Worm (Caenorhabditis elegans) whole organism, midembryonic: ENCODE measurements around the gene T13C2.3.
"Not testable (repeated sequence)": the region's sequence is repeated elsewhere in the genome, so short reads cannot be mapped to it uniquely, and the experiment has no call there.

Experiments
- T22C8.4 ChIP-seq: fragments of 200-800 bp; sonication (Bioruptor generic); IDR thresholded peaks from 2 replicates; pipeline ENCODE4 v1.3.6; 2022; ENCODE audit warnings: missing genetic modification characterization, missing compliant biosample characterization
- cog-1 ChIP-seq: sonication (generic microtip); optimal IDR thresholded peaks from 2 replicates; lab custom pipeline; 2016; ENCODE audit warnings: missing genetic modification characterization, missing compliant biosample characterization
- flt-1 ChIP-seq: fragments of 200-800 bp; sonication (Bioruptor generic); IDR thresholded peaks from 2 replicates; pipeline ENCODE4 v1.3.6; 2022; ENCODE audit warnings: missing genetic modification characterization, missing compliant biosample characterization
- klf-2 ChIP-seq: fragments of 200-800 bp; sonication (Bioruptor generic); conservative IDR thresholded peaks from 2 replicates; pipeline ENCODE4 v1.3.6; 2022; ENCODE audit warnings: missing genetic modification reagents, missing genetic modification characterization, missing compliant biosample characterization
- med-1 ChIP-seq: sonication (generic microtip); optimal IDR thresholded peaks from 2 replicates; lab custom pipeline; 2017; ENCODE audit warnings: missing genetic modification characterization, mild to moderate bottlenecking, missing compliant biosample characterization, antibody characterized with exemption, missing genetic modification reagents; ENCODE audit not compliant: insufficient read depth
- ref-1 ChIP-seq: fragments of 200-800 bp; sonication (Bioruptor generic); conservative IDR thresholded peaks from 2 replicates; pipeline ENCODE4 v1.3.6; 2022; ENCODE audit warnings: missing genetic modification reagents, missing genetic modification characterization, missing compliant biosample characterization
- tab-1 ChIP-seq: fragments of 200-800 bp; sonication (Bioruptor generic); IDR thresholded peaks from 2 replicates; pipeline ENCODE4 v1.3.6; 2022; ENCODE audit warnings: missing genetic modification characterization, missing compliant biosample characterization
- ztf-23 ChIP-seq: fragments of 200-800 bp; sonication (Bioruptor generic); IDR thresholded peaks from 2 replicates; pipeline ENCODE4 v1.3.6; 2022; ENCODE audit warnings: missing genetic modification reagents, missing genetic modification characterization, missing compliant biosample characterization
- ztf-29 ChIP-seq: fragments of 200-800 bp; sonication (Bioruptor generic); IDR thresholded peaks from 2 replicates; pipeline ENCODE4 v1.3.6; 2022; ENCODE audit warnings: missing genetic modification reagents, missing genetic modification characterization, missing compliant biosample characterization

Gene T13C2.3

ce11 chrII:6752027-6752426 lies 37.0 kb upstream of the T13C2.3 start, which contains the start of gene F41G3.19:
Gene F41G3.19 (minus strand): TSS chrII:6752127.
- TF ChIP-seq ztf-23 (no peak), cog-1 (tag; lab: Kevin White, UChicago) (no peak), tab-1 (no peak), med-1 (GFP tag; lab: Kevin White, UChicago) (no peak), flt-1 (GFP tag; lab: Robert Waterston, UW) (no peak), ztf-29 (no peak), ref-1 (GFP tag; lab: Robert Waterston, UW) (no peak), T22C8.4 (GFP tag; lab: Robert Waterston, UW) (no peak), klf-2 (GFP tag; lab: Robert Waterston, UW) (no peak)

- TF ChIP-seq med-1 (GFP tag; lab: Kevin White, UChicago) = no peak
Measured at ce11 chrII:6752850-6753249, 36.2 kb upstream of the T13C2.3 start, which contains the start of gene F41G3.21. Gene F41G3.21 (minus strand): TSS chrII:6752950.

ce11 chrII:6754671-6755224 lies 34.3 kb upstream of the T13C2.3 start, which contains the start of the genes srx-95 and fis-1:
Gene srx-95 (minus strand): TSS chrII:6754771.
Gene fis-1 (plus strand): TSS chrII:6755174.
- TF ChIP-seq med-1 (GFP tag; lab: Kevin White, UChicago) (no peak), cog-1 (tag; lab: Kevin White, UChicago) (no peak), tab-1 (no peak), ztf-23 (no peak), T22C8.4 (GFP tag; lab: Robert Waterston, UW) (no peak), ztf-29 (no peak), ref-1 (GFP tag; lab: Robert Waterston, UW) (no peak), flt-1 (GFP tag; lab: Robert Waterston, UW) (no peak), klf-2 (GFP tag; lab: Robert Waterston, UW) (no peak)

ce11 chrII:6756232-6756631 lies 32.8 kb upstream of the T13C2.3 start, which contains the start of gene F41G3.3:
Gene F41G3.3 (plus strand): TSS chrII:6756532.
- no peak for TF ChIP-seq med-1 (GFP tag; lab: Kevin White, UChicago)
- no peak for TF ChIP-seq ref-1 (GFP tag; lab: Robert Waterston, UW)

- no peak for TF ChIP-seq T22C8.4 (GFP tag; lab: Robert Waterston, UW)
- no peak for TF ChIP-seq ztf-29
- TF ChIP-seq klf-2 (GFP tag; lab: Robert Waterston, UW) = no peak
- TF ChIP-seq flt-1 (GFP tag; lab: Robert Waterston, UW) = no peak
- TF ChIP-seq cog-1 (tag; lab: Kevin White, UChicago) = no peak
- no peak for TF ChIP-seq ztf-23
- no peak for TF ChIP-seq med-1 (GFP tag; lab: Kevin White, UChicago)
- TF ChIP-seq ref-1 (GFP tag; lab: Robert Waterston, UW) = no peak
- no peak for TF ChIP-seq tab-1
Measured at ce11 chrII:6764734-6765133, 24.3 kb upstream of the T13C2.3 start, which contains the start of gene nlp-50. Gene nlp-50 (plus strand): TSS chrII:6765034.

ce11 chrII:6768014-6768413 lies 21.0 kb upstream of the T13C2.3 start, which contains the start of gene F41G3.18:
Gene F41G3.18 (plus strand): TSS chrII:6768314.
- TF ChIP-seq T22C8.4 (GFP tag; lab: Robert Waterston, UW) (no peak), ztf-23 (no peak), flt-1 (GFP tag; lab: Robert Waterston, UW) (no peak), tab-1 (no peak), ztf-29 (no peak), med-1 (GFP tag; lab: Kevin White, UChicago) (no peak), ref-1 (GFP tag; lab: Robert Waterston, UW) (no peak), cog-1 (tag; lab: Kevin White, UChicago) (no peak), klf-2 (GFP tag; lab: Robert Waterston, UW) (no peak)

- no peak for TF ChIP-seq ref-1 (GFP tag; lab: Robert Waterston, UW)
- no peak for TF ChIP-seq ztf-29
- TF ChIP-seq med-1 (GFP tag; lab: Kevin White, UChicago) = no peak
- no peak for TF ChIP-seq flt-1 (GFP tag; lab: Robert Waterston, UW)
- no peak for TF ChIP-seq ztf-23
- TF ChIP-seq T22C8.4 (GFP tag; lab: Robert Waterston, UW) = no peak
- no peak for TF ChIP-seq tab-1
- no peak for TF ChIP-seq cog-1 (tag; lab: Kevin White, UChicago)
- no peak for TF ChIP-seq klf-2 (GFP tag; lab: Robert Waterston, UW)
Measured at ce11 chrII:6770030-6770429, 19.0 kb upstream of the T13C2.3 start.

- TF ChIP-seq ztf-23 (no peak), ref-1 (GFP tag; lab: Robert Waterston, UW) (no peak), cog-1 (tag; lab: Kevin White, UChicago) (no peak), flt-1 (GFP tag; lab: Robert Waterston, UW) (no peak), tab-1 (no peak), ztf-29 (no peak), med-1 (GFP tag; lab: Kevin White, UChicago) (no peak), T22C8.4 (GFP tag; lab: Robert Waterston, UW) (no peak), klf-2 (GFP tag; lab: Robert Waterston, UW) (no peak)
Measured at ce11 chrII:6772482-6772881, 16.6 kb upstream of the T13C2.3 start.

ce11 chrII:6775076-6775475 lies 14.0 kb upstream of the T13C2.3 start, which contains the start of gene agr-1:
Gene agr-1 (minus strand): TSS chrII:6775176.
- not testable (repeated sequence) for TF ChIP-seq ref-1, T22C8.4, klf-2 (GFP tag; lab: Robert Waterston, UW)
